Fruit fly (Drosophila melanogaster): ENCODE measurements around the gene CG33648.

dm6 chr2L:14496892-14497291 lies 27.2 kb upstream of the CG33648 start:
- TF ChIP-seq h (optimal IDR thresholded peaks at IDR 0.05) (no peak), insv (optimal IDR thresholded peaks at IDR 0.05) (no peak), psq (optimal IDR thresholded peaks at IDR 0.05) (no peak), Myc (optimal IDR thresholded peaks at IDR 0.05) (no peak)
